Worm (Caenorhabditis elegans) whole organism, L1 larva: Measurements from ENCODE around the gene R08C7.1.

Experiments
- nhr-237 ChIP-seq: fragments of 150-350 bp; optimal IDR thresholded peaks from 2 replicates; lab custom pipeline; 2014; ENCODE audit warnings: missing biosample characterization, missing genetic modification characterization
- skn-1 ChIP-seq: fragments of 150-350 bp; optimal IDR thresholded peaks from 2 replicates; lab custom pipeline; 2014; ENCODE audit warnings: missing biosample characterization, missing genetic modification characterization
- tbx-2 ChIP-seq: sonication (generic microtip); optimal IDR thresholded peaks from 2 replicates; lab custom pipeline; 2016; ENCODE audit warnings: missing genetic modification characterization, missing compliant biosample characterization
- tlp-1 ChIP-seq: fragments of 150-350 bp; optimal IDR thresholded peaks from 2 replicates; lab custom pipeline; 2014; ENCODE audit warnings: missing biosample characterization, missing genetic modification characterization
- unc-62 ChIP-seq: fragments of 150-350 bp; optimal IDR thresholded peaks from 2 replicates; lab custom pipeline; 2014; ENCODE audit warnings: missing biosample characterization, missing genetic modification reagents, missing genetic modification characterization
- zag-1 ChIP-seq: fragments of 150-350 bp; optimal IDR thresholded peaks from 2 replicates; lab custom pipeline; 2014; ENCODE audit warnings: missing biosample characterization, missing genetic modification characterization
- ztf-4 ChIP-seq: fragments of 150-350 bp; optimal IDR thresholded peaks from 2 replicates; lab custom pipeline; 2014; ENCODE audit warnings: missing biosample characterization, missing genetic modification characterization

DNA sequence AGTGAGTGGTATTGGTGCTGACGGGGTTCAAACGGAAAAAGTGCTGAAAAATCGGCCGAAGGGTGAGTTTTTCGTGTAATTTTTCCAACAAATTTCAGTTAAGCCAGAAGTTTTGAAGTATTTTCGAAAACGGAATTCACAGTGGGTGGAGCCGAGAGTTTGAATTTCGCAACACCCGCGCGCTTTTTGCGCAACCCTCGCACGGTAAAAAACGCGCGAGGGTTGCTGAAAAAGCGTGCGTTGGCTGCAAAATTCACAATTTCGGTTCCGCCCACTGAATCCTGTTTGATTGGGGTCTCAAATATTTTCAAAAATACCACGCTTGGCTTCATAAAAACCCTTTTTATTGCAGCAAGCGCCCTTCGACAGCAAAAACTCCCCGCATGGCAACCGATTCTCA is 4.3 kb upstream of the R08C7.1 start:
- TF ChIP-seq ztf-4 (tag; lab: Kevin White, UChicago) (no peak), tbx-2 (no peak), nhr-237 (no peak), skn-1 (tag; lab: Kevin White, UChicago) (no peak), zag-1 (no peak), unc-62 (GFP tag; lab: Kevin White, UChicago) (no peak), tlp-1 (tag; lab: Kevin White, UChicago) (no peak)
